Worm (Caenorhabditis elegans): Measurements from ENCODE around the gene K07H8.12.

ce11 chrIV:8302648-8303161, 26.2 kb upstream of the K07H8.12 start:
- TF ChIP-seq F44E2.7 (GFP tag; IDR thresholded peaks at IDR 0.05) (no peak), spr-1 (tag; optimal IDR thresholded peaks at IDR 0.05) (no peak), sdz-12 (GFP tag; optimal IDR thresholded peaks at IDR 0.05) (no peak), aly-2 (tag; optimal IDR thresholded peaks at IDR 0.05) (no peak), unc-130 (GFP tag; optimal IDR thresholded peaks at IDR 0.05) (no peak), lin-1 (GFP tag; IDR thresholded peaks at IDR 0.05) (no peak)

Measured in whole organism, L4 larva.